Comparison of ENCODE assay signal across 2 fruit fly cellular contexts in the genomic region with DNA sequence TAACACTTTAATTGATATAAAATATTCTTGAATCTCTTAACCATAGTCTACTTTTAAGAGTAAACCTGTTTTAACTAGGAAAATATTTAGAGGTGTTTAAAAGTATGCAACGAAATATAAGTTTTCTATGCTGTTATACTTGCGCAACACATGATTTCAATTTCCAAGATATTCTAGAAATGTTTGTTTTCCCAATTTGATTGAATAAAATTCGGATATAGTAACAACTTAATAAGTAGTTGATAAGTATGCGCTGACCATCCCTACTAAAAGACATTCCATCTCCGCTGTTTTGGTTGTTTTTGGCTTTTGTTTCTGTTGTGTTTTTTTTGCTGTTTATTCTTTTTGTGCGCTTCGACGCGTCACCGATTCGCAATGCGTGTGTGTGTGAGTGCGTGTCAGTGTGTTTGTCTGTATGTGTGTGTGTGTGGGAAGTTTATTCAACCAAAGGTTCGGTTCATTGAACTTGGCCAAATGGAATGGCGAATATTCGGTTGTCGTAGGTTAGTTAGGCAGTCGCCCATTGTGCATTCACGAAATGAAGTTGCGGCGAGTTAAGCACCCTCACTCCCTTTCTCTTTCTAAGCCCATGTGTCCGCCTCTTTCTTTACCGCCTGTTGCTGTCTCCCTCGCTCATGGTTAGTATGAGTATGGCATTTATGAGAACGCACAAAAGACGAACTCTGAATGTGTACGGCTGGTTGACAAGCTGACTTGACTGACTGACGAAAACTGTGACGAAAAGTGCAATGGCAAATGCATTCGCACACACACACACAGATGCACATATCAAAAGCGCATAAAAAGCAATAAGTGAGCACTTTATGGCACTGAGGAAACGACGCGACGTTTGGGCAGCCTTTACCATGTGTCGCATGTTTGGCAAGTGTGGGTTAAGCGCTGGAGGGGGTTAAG.
TF ChIP-seq lines count a peak whose summit lies in the region.

No protein-coding gene starts in this region.

TF ChIP-seq in whole organism, prepupa, 60 proteins besides CTCF, POLR2A, EP300 and RAD21 (continued from another document):
- TF ChIP-seq CG9139 (GFP tag; optimal IDR thresholded peaks at IDR 0.05; lab: Kevin White, UChicago) (peak; percentile 0), Sox102F (GFP tag; optimal IDR thresholded peaks at IDR 0.05; lab: Kevin White, UChicago) (no peak), CG11902 (GFP tag; optimal IDR thresholded peaks at IDR 0.05; lab: Kevin White, UChicago) (peak; percentile 12), pdm3 (GFP tag; optimal IDR thresholded peaks at IDR 0.05; lab: Kevin White, UChicago) (peak; percentile 44), Lpt (GFP tag; optimal IDR thresholded peaks at IDR 0.05; lab: Kevin White, UChicago) (peak; percentile 4), Gug (GFP tag; IDR thresholded peaks at IDR 0.05; lab: Robert Waterston, UW) (no peak), spab (GFP tag; optimal IDR thresholded peaks at IDR 0.05; lab: Kevin White, UChicago) (no peak), dsx (GFP tag; optimal IDR thresholded peaks at IDR 0.05; lab: Kevin White, UChicago; ENCODE audit: poor library complexity, severe bottlenecking) (peak; percentile 10), salr (GFP tag; optimal IDR thresholded peaks at IDR 0.05; lab: Kevin White, UChicago) (peak in 1 of 2 experiments; percentile 57), CG1621 (tag; optimal IDR thresholded peaks at IDR 0.05; lab: Kevin White, UChicago) (no peak), CG6854 (GFP tag; optimal IDR thresholded peaks at IDR 0.05; lab: Kevin White, UChicago) (peak; percentile 78), OdsH (GFP tag; optimal IDR thresholded peaks at IDR 0.05; lab: Kevin White, UChicago) (peak; percentile 40), svp (GFP tag; lab: Kevin White, UChicago) (peak; percentile 74), CG3919 (GFP tag; optimal IDR thresholded peaks at IDR 0.05; lab: Kevin White, UChicago) (peak; percentile 20), eg (GFP tag; IDR thresholded peaks at IDR 0.05; lab: Robert Waterston, UW) (peak; percentile 73), acj6 (GFP tag; optimal IDR thresholded peaks at IDR 0.05; lab: Kevin White, UChicago) (peak; percentile 21), fkh (GFP tag; optimal IDR thresholded peaks at IDR 0.05; lab: Kevin White, UChicago) (no peak), CG31627 (GFP tag; optimal IDR thresholded peaks at IDR 0.05; lab: Kevin White, UChicago) (peak; percentile 12), fd85E (GFP tag; optimal IDR thresholded peaks at IDR 0.05; lab: Kevin White, UChicago) (no peak), CG6163 (GFP tag; IDR thresholded peaks at IDR 0.05; lab: Robert Waterston, UW) (peak; percentile 56; the same call in 2 of the 3 replicates), Hr38 (GFP tag; optimal IDR thresholded peaks at IDR 0.05; lab: Kevin White, UChicago) (no peak), fd59A (GFP tag; optimal IDR thresholded peaks at IDR 0.05; lab: Kevin White, UChicago) (no peak), Met (GFP tag; optimal IDR thresholded peaks at IDR 0.05; lab: Kevin White, UChicago) (peak; percentile 35), CG6276 (GFP tag; optimal IDR thresholded peaks at IDR 0.05; lab: Kevin White, UChicago) (peak; percentile 36), CG11294 (GFP tag; IDR thresholded peaks at IDR 0.05; lab: Robert Waterston, UW) (no peak), CG32006 (GFP tag; optimal IDR thresholded peaks at IDR 0.05; lab: Kevin White, UChicago) (peak; percentile 43), CG6792 (GFP tag; optimal IDR thresholded peaks at IDR 0.05; lab: Kevin White, UChicago) (no peak), CG16779 (tag; optimal IDR thresholded peaks at IDR 0.05; lab: Kevin White, UChicago) (peak; percentile 3), dac (GFP tag; optimal IDR thresholded peaks at IDR 0.05; lab: Kevin White, UChicago) (no peak), Smox (GFP tag; optimal IDR thresholded peaks at IDR 0.05; lab: Kevin White, UChicago) (peak; percentile 36), topi (GFP tag; optimal IDR thresholded peaks at IDR 0.05; lab: Kevin White, UChicago) (peak; percentile 55), CG10631 (GFP tag; optimal IDR thresholded peaks at IDR 0.05; lab: Kevin White, UChicago) (peak; percentile 53), Sox15 (GFP tag; optimal IDR thresholded peaks at IDR 0.05; lab: Kevin White, UChicago) (no peak), Ets21C (GFP tag; optimal IDR thresholded peaks at IDR 0.05; lab: Kevin White, UChicago) (no peak), net (GFP tag; optimal IDR thresholded peaks at IDR 0.05; lab: Kevin White, UChicago) (no peak), esn (GFP tag; optimal IDR thresholded peaks at IDR 0.05; lab: Kevin White, UChicago) (peak; percentile 72), Eip93F (GFP tag; optimal IDR thresholded peaks at IDR 0.05; lab: Kevin White, UChicago) (peak; percentile 1), CG8119 (GFP tag; IDR thresholded peaks at IDR 0.05; lab: Robert Waterston, UW) (no peak)

TF ChIP-seq in whole organism, wandering third instar larva, 38 proteins besides CTCF, POLR2A, EP300 and RAD21 (continued from another document):
- TF ChIP-seq sv (GFP tag; optimal IDR thresholded peaks at IDR 0.05; lab: Kevin White, UChicago), result no peak
- no peak for TF ChIP-seq Hnf4 (GFP tag; optimal IDR thresholded peaks at IDR 0.05; lab: Kevin White, UChicago)
- no peak for TF ChIP-seq Myc (optimal IDR thresholded peaks at IDR 0.05; lab: Kevin White, UChicago)
- no peak for TF ChIP-seq br (GFP tag; optimal IDR thresholded peaks at IDR 0.05; lab: Kevin White, UChicago)
- TF ChIP-seq CG32264 (GFP tag; optimal IDR thresholded peaks at IDR 0.05; lab: Kevin White, UChicago), result no peak
- TF ChIP-seq rgr (GFP tag; optimal IDR thresholded peaks at IDR 0.05; lab: Kevin White, UChicago), result no peak
- no peak for TF ChIP-seq tai (GFP tag; optimal IDR thresholded peaks at IDR 0.05; lab: Kevin White, UChicago)
TF ChIP-seq in whole organism, wandering third instar larva: peak in this region for 5.
